Worm (Caenorhabditis elegans): Measurements from ENCODE around the gene ZK1248.20.

- TF ChIP-seq ztf-16 (tag; optimal IDR thresholded peaks at IDR 0.05) (no peak), sdc-2 (tag; optimal IDR thresholded peaks at IDR 0.05) (no peak), ets-4 (tag; optimal IDR thresholded peaks at IDR 0.05) (no peak), dve-1 (tag; optimal IDR thresholded peaks at IDR 0.05) (no peak), hlh-15 (tag; optimal IDR thresholded peaks at IDR 0.05) (no peak), T23F11.4 (GFP tag; optimal IDR thresholded peaks at IDR 0.05) (no peak), odd-2 (tag; optimal IDR thresholded peaks at IDR 0.05) (no peak), rnt-1 (tag; optimal IDR thresholded peaks at IDR 0.05) (no peak), hlh-30 (tag; optimal IDR thresholded peaks at IDR 0.05; ENCODE audit: insufficient read depth) (no peak), elt-4 (tag; optimal IDR thresholded peaks at IDR 0.05) (no peak)
Measured at ce11 chrII:5790313-5790773, 26.1 kb upstream of the ZK1248.20 start, which contains the start of gene lect-2.
